Worm (Caenorhabditis elegans) whole organism, L3 larva: ENCODE data around the gene F55F10.3.

Experiments used
- R02D3.7 ChIP-seq: fragments of 150-350 bp; optimal IDR thresholded peaks from 2 replicates; lab custom pipeline; 2014; ENCODE audit warnings: missing biosample characterization, missing genetic modification characterization
- ZK546.5 ChIP-seq: sonication (generic microtip); optimal IDR thresholded peaks from 2 replicates; lab custom pipeline; 2017; ENCODE audit warnings: missing biosample characterization, missing genetic modification characterization
- ama-1 ChIP-seq: fragments of 150-350 bp; optimal IDR thresholded peaks from 2 replicates; lab custom pipeline; 2018
- ceh-16 ChIP-seq: sonication (generic microtip); optimal IDR thresholded peaks from 2 replicates; lab custom pipeline; 2017; ENCODE audit warnings: missing biosample characterization, missing genetic modification characterization
- ceh-82 ChIP-seq: fragments of 150-350 bp; optimal IDR thresholded peaks from 2 replicates; lab custom pipeline; 2014; ENCODE audit warnings: missing biosample characterization, missing genetic modification characterization
- ceh-9 ChIP-seq: sonication (generic microtip); optimal IDR thresholded peaks from 2 replicates; lab custom pipeline; 2018; ENCODE audit warnings: missing biosample characterization, missing genetic modification characterization
- daf-12 ChIP-seq: fragments of 150-350 bp; optimal IDR thresholded peaks from 2 replicates; lab custom pipeline; 2014; ENCODE audit warnings: missing biosample characterization, missing genetic modification reagents, missing genetic modification characterization
- egl-5 ChIP-seq: fragments of 150-350 bp; optimal IDR thresholded peaks from 2 replicates; lab custom pipeline; 2017; ENCODE audit warnings: missing biosample characterization, missing genetic modification reagents, missing genetic modification characterization, inconsistent platforms
- elt-1 ChIP-seq: fragments of 150-350 bp; optimal IDR thresholded peaks from 2 replicates; lab custom pipeline; 2014; ENCODE audit warnings: missing biosample characterization, missing genetic modification characterization
- elt-2 ChIP-seq: sonication (generic microtip); optimal IDR thresholded peaks from 2 replicates; lab custom pipeline; 2016; ENCODE audit warnings: missing genetic modification reagents, mild to moderate bottlenecking, missing genetic modification characterization, missing compliant biosample characterization
- elt-3 ChIP-seq, 3 experiments: fragments of 150-350 bp in 1 of 3; sonication (generic microtip) in 2 of 3; optimal IDR thresholded peaks; 2 replicates in 2 of 3; 4 replicates in 1 of 3; lab custom pipeline; 2014 to 2017; ENCODE audit warnings: missing biosample characterization in 3 of 3, missing genetic modification characterization in 3 of 3
- eor-1 ChIP-seq, 2 experiments: fragments of 150-350 bp; optimal IDR thresholded peaks; 2 replicates each; lab custom pipeline; 2014 to 2018; ENCODE audit warnings: missing biosample characterization in 2 of 2, missing genetic modification characterization in 2 of 2
- fkh-10 ChIP-seq: sonication (generic microtip); optimal IDR thresholded peaks from 2 replicates; lab custom pipeline; 2017; ENCODE audit warnings: missing biosample characterization, missing genetic modification reagents, missing genetic modification characterization
- fkh-2 ChIP-seq: fragments of 150-350 bp; optimal IDR thresholded peaks from 2 replicates; lab custom pipeline; 2014; ENCODE audit warnings: missing biosample characterization, missing genetic modification reagents, missing genetic modification characterization
- hmg-11 ChIP-seq: sonication (generic microtip); optimal IDR thresholded peaks from 2 replicates; lab custom pipeline; 2016; ENCODE audit warnings: missing genetic modification characterization, missing compliant biosample characterization
- jun-1 ChIP-seq: fragments of 150-350 bp; optimal IDR thresholded peaks from 2 replicates; lab custom pipeline; 2014; ENCODE audit warnings: missing biosample characterization, missing genetic modification reagents, missing genetic modification characterization
- lin-15B ChIP-seq: fragments of 150-350 bp; optimal IDR thresholded peaks from 2 replicates; lab custom pipeline; 2014; ENCODE audit warnings: missing biosample characterization, missing genetic modification characterization
- lin-39 ChIP-seq: fragments of 150-350 bp; optimal IDR thresholded peaks from 2 replicates; lab custom pipeline; 2018; ENCODE audit warnings: missing biosample characterization, missing genetic modification reagents, missing genetic modification characterization
- mdl-1 ChIP-seq: fragments of 150-350 bp; optimal IDR thresholded peaks from 2 replicates; lab custom pipeline; 2014; ENCODE audit warnings: missing biosample characterization, missing genetic modification characterization
- mml-1 ChIP-seq: fragments of 150-350 bp; sonication (generic microtip); optimal IDR thresholded peaks from 3 replicates; lab custom pipeline; 2014; ENCODE audit warnings: missing biosample characterization, missing genetic modification characterization
- nfya-1 ChIP-seq: sonication (generic microtip); optimal IDR thresholded peaks from 2 replicates; lab custom pipeline; 2017; ENCODE audit warnings: missing genetic modification characterization, mild to moderate bottlenecking, missing compliant biosample characterization, antibody characterized with exemption, moderate library complexity; ENCODE audit not compliant: insufficient read depth
- nhr-11 ChIP-seq: fragments of 150-350 bp; optimal IDR thresholded peaks from 2 replicates; lab custom pipeline; 2014; ENCODE audit warnings: missing biosample characterization, missing genetic modification characterization
- nhr-12 ChIP-seq: fragments of 150-350 bp; optimal IDR thresholded peaks from 2 replicates; lab custom pipeline; 2014; ENCODE audit warnings: missing biosample characterization, missing genetic modification characterization
- nhr-23 ChIP-seq: fragments of 150-350 bp; optimal IDR thresholded peaks from 2 replicates; lab custom pipeline; 2014; ENCODE audit warnings: missing biosample characterization, missing genetic modification reagents, missing genetic modification characterization
- nhr-25 ChIP-seq: sonication (generic microtip); optimal IDR thresholded peaks from 2 replicates; lab custom pipeline; 2017; ENCODE audit warnings: missing biosample characterization, missing genetic modification characterization
- nhr-28 ChIP-seq: fragments of 150-350 bp; optimal IDR thresholded peaks from 2 replicates; lab custom pipeline; 2014; ENCODE audit warnings: missing biosample characterization, missing genetic modification characterization
- nhr-67 ChIP-seq: fragments of 150-350 bp; optimal IDR thresholded peaks from 2 replicates; lab custom pipeline; 2014; ENCODE audit warnings: missing biosample characterization, missing genetic modification characterization
- nhr-76 ChIP-seq: fragments of 150-350 bp; sonication (generic microtip); optimal IDR thresholded peaks from 5 replicates; lab custom pipeline; 2014; ENCODE audit warnings: missing biosample characterization, missing genetic modification characterization
- nhr-77 ChIP-seq: fragments of 150-350 bp; optimal IDR thresholded peaks from 2 replicates; lab custom pipeline; 2014; ENCODE audit warnings: missing biosample characterization, missing genetic modification characterization
- pha-4 ChIP-seq: fragments of 150-350 bp; optimal IDR thresholded peaks from 2 replicates; lab custom pipeline; 2014; ENCODE audit warnings: missing biosample characterization, missing genetic modification reagents, missing genetic modification characterization
- pqm-1 ChIP-seq: fragments of 150-350 bp; optimal IDR thresholded peaks from 2 replicates; lab custom pipeline; 2017; ENCODE audit warnings: missing biosample characterization, missing genetic modification characterization, inconsistent platforms
- sea-2 ChIP-seq: fragments of 150-350 bp; sonication (generic microtip); optimal IDR thresholded peaks from 4 replicates; lab custom pipeline; 2014; ENCODE audit warnings: missing biosample characterization, missing genetic modification reagents, missing genetic modification characterization
- skn-1 ChIP-seq: fragments of 150-350 bp; optimal IDR thresholded peaks from 2 replicates; lab custom pipeline; 2014; ENCODE audit warnings: missing biosample characterization, missing genetic modification characterization
- tbx-2 ChIP-seq: sonication (generic microtip); optimal IDR thresholded peaks from 2 replicates; lab custom pipeline; 2016; ENCODE audit warnings: mild to moderate bottlenecking, missing genetic modification characterization, missing compliant biosample characterization
- unc-39 ChIP-seq: sonication (generic microtip); optimal IDR thresholded peaks from 4 replicates; lab custom pipeline; 2017; ENCODE audit warnings: missing biosample characterization, missing genetic modification characterization
- zag-1 ChIP-seq: fragments of 150-350 bp; optimal IDR thresholded peaks from 2 replicates; lab custom pipeline; 2014; ENCODE audit warnings: missing biosample characterization, missing genetic modification characterization
- ztf-4 ChIP-seq: fragments of 150-350 bp; optimal IDR thresholded peaks from 2 replicates; lab custom pipeline; 2014; ENCODE audit warnings: missing biosample characterization, missing genetic modification characterization

F55F10.3 gene

DNA sequence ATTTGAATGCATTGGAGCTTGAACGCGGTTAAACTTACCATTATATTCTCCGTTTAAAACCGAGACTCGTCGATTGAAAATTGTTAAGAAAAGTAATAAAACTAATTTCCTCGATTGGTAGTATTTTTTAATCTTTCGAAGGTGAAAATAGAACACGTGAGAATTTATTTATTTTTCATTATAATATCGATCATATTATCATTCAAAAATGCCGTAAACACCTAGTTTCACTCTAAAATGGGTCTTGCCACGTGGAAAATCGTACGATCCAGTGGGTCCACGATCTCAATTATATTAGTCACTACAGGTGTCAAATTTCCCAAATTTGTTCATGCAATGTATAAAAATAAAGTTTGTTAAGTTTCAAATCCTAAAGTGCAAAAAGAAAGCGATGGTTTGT is 2.9 kb upstream of the F55F10.3 start, which contains the start of gene W03B1.9:
Gene W03B1.9 (minus strand): TSS at position 101 of the 400 bp plus-strand sequence.
- no peak for TF ChIP-seq elt-1
- no peak for TF ChIP-seq hmg-11 (tag; lab: Kevin White, UChicago)
- TF ChIP-seq mdl-1 (tag; lab: Kevin White, UChicago): no peak
- TF ChIP-seq nhr-76: no peak
- TF ChIP-seq zag-1 (tag; lab: Kevin White, UChicago): no peak
- no peak for TF ChIP-seq tbx-2 (tag; lab: Kevin White, UChicago)
- TF ChIP-seq nhr-23: no peak
- no peak for TF ChIP-seq elt-2 (tag; lab: Kevin White, UChicago)
- no peak for TF ChIP-seq jun-1 (tag; lab: Kevin White, UChicago)
- TF ChIP-seq nhr-28 (tag; lab: Kevin White, UChicago): no peak
- no peak for TF ChIP-seq R02D3.7 (tag; lab: Kevin White, UChicago)
- no peak for TF ChIP-seq ama-1 (lab: Kevin White, UChicago)
- TF ChIP-seq mml-1 (tag; lab: Kevin White, UChicago): no peak
- no peak for TF ChIP-seq fkh-2 (tag; lab: Kevin White, UChicago)
- no peak for TF ChIP-seq daf-12 (tag; lab: Kevin White, UChicago)
- TF ChIP-seq skn-1 (tag; lab: Kevin White, UChicago): no peak
- TF ChIP-seq nhr-67 (tag; lab: Kevin White, UChicago): no peak
- TF ChIP-seq eor-1 (tag; optimal IDR thresholded peaks at IDR 0.05; lab: Kevin White, UChicago): no peak

DNA sequence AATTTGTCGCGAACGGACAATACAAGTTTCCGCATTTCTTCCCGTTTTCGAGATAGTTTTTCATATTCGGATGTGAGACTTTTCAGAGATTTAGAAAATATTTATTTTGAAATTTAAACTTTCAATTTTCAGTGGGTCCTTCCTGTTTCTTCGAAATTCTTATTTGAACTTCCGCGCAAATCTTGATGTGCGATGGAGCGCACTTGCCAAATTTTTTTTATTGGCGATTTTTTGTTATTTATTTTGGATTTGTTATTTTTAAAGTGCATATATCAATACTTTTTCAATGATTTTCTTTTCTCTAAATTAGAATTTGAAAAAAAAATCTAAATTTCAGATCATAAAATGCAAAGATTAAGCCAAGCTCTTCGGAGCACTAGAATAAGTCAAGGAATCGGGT is 2.5 kb upstream of the F55F10.3 start, which contains the start of gene sars-2:
Gene sars-2 (plus strand): TSS at position 341 of the 400 bp plus-strand sequence.
- TF ChIP-seq elt-3 (tag; optimal IDR thresholded peaks at IDR 0.05; lab: Kevin White, UChicago) (no peak), egl-5 (tag; lab: Kevin White, UChicago) (no peak), ceh-9 (tag; lab: Kevin White, UChicago) (no peak), mml-1 (tag; lab: Kevin White, UChicago) (no peak), ztf-4 (no peak), nfya-1 (tag; lab: Kevin White, UChicago) (peak; percentile 59), nhr-23 (peak; percentile 7), pqm-1 (tag; lab: Kevin White, UChicago) (no peak), zag-1 (tag; lab: Kevin White, UChicago) (no peak), pha-4 (peak; percentile 76), ceh-16 (tag; lab: Kevin White, UChicago) (no peak), fkh-10 (GFP tag; lab: Kevin White, UChicago) (no peak), hmg-11 (tag; lab: Kevin White, UChicago) (no peak), lin-39 (no peak), R02D3.7 (tag; lab: Kevin White, UChicago) (no peak), lin-15B (tag; lab: Kevin White, UChicago) (peak; percentile 66), jun-1 (tag; lab: Kevin White, UChicago) (no peak), nhr-67 (tag; lab: Kevin White, UChicago) (no peak), elt-1 (no peak), ZK546.5 (tag; lab: Kevin White, UChicago) (no peak), daf-12 (tag; lab: Kevin White, UChicago) (no peak), sea-2 (GFP tag; lab: Kevin White, UChicago) (no peak)

DNA sequence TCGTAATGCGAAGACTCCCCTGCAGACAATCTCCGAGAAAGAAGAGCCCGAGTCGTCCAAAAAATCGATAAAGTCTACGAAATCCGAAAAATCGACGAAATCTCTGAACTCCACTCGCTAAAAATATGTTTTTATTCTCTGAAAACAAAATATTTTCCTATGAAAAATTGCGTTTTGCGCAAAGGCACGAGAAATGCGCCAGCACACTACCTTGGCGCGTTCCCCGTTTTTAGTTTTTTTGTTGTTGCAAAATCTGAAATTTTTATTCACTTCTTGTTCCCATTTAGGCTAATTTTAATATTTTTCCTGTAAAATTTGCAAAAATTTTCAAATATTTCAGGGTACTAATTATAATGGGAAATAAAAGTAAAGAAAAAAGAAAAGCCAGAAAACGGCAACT is 744 bp downstream of the F55F10.3 start, which contains the start of gene F55F10.1:
Gene F55F10.1 (plus strand): TSS at position 341 of the 400 bp plus-strand sequence.
- TF ChIP-seq nhr-25 (tag; lab: Kevin White, UChicago) (peak; percentile 25), lin-15B (tag; lab: Kevin White, UChicago) (peak; percentile 71), egl-5 (tag; lab: Kevin White, UChicago) (peak; percentile 47), nhr-23 (peak; percentile 68), ztf-4 (no peak), hmg-11 (tag; lab: Kevin White, UChicago) (peak; percentile 63), nhr-11 (no peak), R02D3.7 (tag; lab: Kevin White, UChicago) (peak; percentile 10)
- TF ChIP-seq, all 47 proteins: peak for 6

DNA sequence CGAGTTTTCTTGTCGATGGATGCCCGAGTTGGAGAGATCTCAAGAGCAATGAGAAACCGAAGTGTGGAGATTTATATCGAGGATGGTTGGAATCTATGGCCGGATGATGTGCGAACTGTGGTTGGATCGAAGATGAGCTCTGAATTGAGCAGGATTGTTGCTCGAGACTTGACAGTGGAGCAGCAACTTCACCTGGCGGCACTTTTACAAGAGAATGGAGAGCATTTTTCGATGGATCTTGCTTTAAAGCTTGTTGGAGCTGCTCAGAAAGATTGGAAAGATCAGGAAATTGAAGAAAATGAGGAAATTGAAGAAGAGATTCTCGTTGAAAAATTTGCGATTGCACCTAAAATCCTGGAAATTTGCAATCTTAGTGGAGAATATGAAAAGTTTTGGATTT is 9.4 kb downstream of the F55F10.3 start:
- no peak for TF ChIP-seq ama-1 (lab: Kevin White, UChicago)
- TF ChIP-seq ceh-16 (tag; lab: Kevin White, UChicago): no peak
- no peak for TF ChIP-seq ceh-82 (tag; lab: Kevin White, UChicago)
- TF ChIP-seq eor-1 (tag; optimal IDR thresholded peaks at IDR 0.05; lab: Kevin White, UChicago): no peak
- TF ChIP-seq fkh-10 (GFP tag; lab: Kevin White, UChicago): no peak
- TF ChIP-seq unc-39: no peak
- no peak for TF ChIP-seq skn-1 (tag; lab: Kevin White, UChicago)
- TF ChIP-seq mdl-1 (tag; lab: Kevin White, UChicago): no peak
- TF ChIP-seq sea-2 (GFP tag; lab: Kevin White, UChicago): no peak
- no peak for TF ChIP-seq egl-5 (tag; lab: Kevin White, UChicago)
- TF ChIP-seq ztf-4: no peak
- TF ChIP-seq ceh-9 (tag; lab: Kevin White, UChicago): no peak
- TF ChIP-seq nhr-77: no peak
- TF ChIP-seq jun-1 (tag; lab: Kevin White, UChicago): no peak
- no peak for TF ChIP-seq mml-1 (tag; lab: Kevin White, UChicago)
- no peak for TF ChIP-seq nhr-12 (tag; lab: Kevin White, UChicago)
